Fruit fly (Drosophila melanogaster): ENCODE data around the gene Alp11.

Alp11 gene

DNA sequence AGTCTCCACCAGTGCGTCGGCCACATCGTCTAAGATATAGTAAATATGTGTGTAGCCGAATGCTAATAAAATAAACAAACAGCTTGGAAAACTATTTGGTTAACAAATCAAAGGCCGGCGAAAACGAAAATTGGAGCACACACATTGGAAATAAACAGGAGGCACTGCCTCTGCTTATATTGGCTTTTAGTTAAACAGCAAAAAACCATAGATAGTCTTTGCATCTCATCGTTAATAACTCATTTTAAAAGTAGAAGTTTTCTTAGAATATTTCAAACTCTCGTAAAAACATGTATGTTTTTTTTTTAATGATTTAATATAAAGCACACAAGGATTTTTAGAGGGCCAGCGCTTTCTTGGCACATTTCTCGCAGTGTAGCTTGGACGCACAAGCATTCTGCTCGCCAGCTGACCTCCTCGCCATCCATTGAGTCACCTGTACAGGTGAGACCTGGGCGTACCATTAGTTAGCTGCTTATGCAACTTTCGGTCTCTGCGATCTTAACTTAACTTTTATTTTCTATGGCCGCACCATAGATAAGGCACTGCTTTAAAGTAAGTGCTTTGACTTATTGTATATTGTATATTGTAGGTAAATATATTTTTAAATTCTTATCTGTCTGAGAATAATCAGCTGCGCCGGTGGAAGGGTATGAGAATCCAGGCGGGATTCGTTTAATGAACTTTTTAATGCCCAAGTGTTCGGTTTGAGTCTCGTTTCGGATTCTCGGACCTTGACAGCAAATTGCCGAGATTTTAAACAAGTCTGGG is 4.4 kb downstream of the Alp11 start (continued):
- no peak for TF ChIP-seq zen2 (GFP tag; IDR thresholded peaks at IDR 0.05; ENCODE audit: partially characterized antibody)
- peak; percentile 23 for TF ChIP-seq her (GFP tag; optimal IDR thresholded peaks at IDR 0.05)
- no peak for TF ChIP-seq trem (tag; optimal IDR thresholded peaks at IDR 0.05)
- TF ChIP-seq ttk (GFP tag; IDR thresholded peaks at IDR 0.05), result 0 out of 2 replicates have a peak, but pooled peaks have one; percentile 11
- no peak for TF ChIP-seq Max (GFP tag; optimal IDR thresholded peaks at IDR 0.05)
- no peak for TF ChIP-seq CG4730 (GFP tag; IDR thresholded peaks at IDR 0.05)
- peak; percentile 30 for TF ChIP-seq CG16815 (GFP tag; optimal IDR thresholded peaks at IDR 0.05)
- TF ChIP-seq eyg (GFP tag; optimal IDR thresholded peaks at IDR 0.05), result peak; percentile 6
- TF ChIP-seq CG9932 (GFP tag; IDR thresholded peaks at IDR 0.05), result no peak; the same call in 1 of the 2 replicates
- no peak for TF ChIP-seq mirr (GFP tag; optimal IDR thresholded peaks at IDR 0.05)
- TF ChIP-seq chm (GFP tag; IDR thresholded peaks at IDR 0.05), result no peak
- peak; percentile 41 for TF ChIP-seq Fer1 (GFP tag; optimal IDR thresholded peaks at IDR 0.05)
- no peak for TF ChIP-seq fd64A (GFP tag; optimal IDR thresholded peaks at IDR 0.05)
- peak; percentile 54 for TF ChIP-seq CG9727 (GFP tag; optimal IDR thresholded peaks at IDR 0.05)
- peak; percentile 20 for TF ChIP-seq CG18619 (GFP tag; optimal IDR thresholded peaks at IDR 0.05)
- TF ChIP-seq nmo (GFP tag; optimal IDR thresholded peaks at IDR 0.05), result peak; percentile 44
- TF ChIP-seq CG6765 (GFP tag; optimal IDR thresholded peaks at IDR 0.05), result peak; percentile 6

- TF ChIP-seq CG8924 (tag; optimal IDR thresholded peaks at IDR 0.05) (no peak), CG4360 (GFP tag; IDR thresholded peaks at IDR 0.05) (peak; percentile 62), CG3065 (GFP tag; optimal IDR thresholded peaks at IDR 0.05) (no peak), cg (GFP tag; optimal IDR thresholded peaks at IDR 0.05) (peak; percentile 82), Aef1 (GFP tag; IDR thresholded peaks at IDR 0.05) (peak; percentile 45; the same call in 1 of the 3 replicates), CG14050 (GFP tag; IDR thresholded peaks at IDR 0.05) (no peak), Vsx1 (GFP tag; optimal IDR thresholded peaks at IDR 0.05) (peak; percentile 37), CG3163 (GFP tag; optimal IDR thresholded peaks at IDR 0.05) (no peak), exex (tag; optimal IDR thresholded peaks at IDR 0.05) (peak; percentile 18), Pdp1 (GFP tag; optimal IDR thresholded peaks at IDR 0.05) (peak in 1 of 2 experiments; percentile 45)
These were observed 5.4 kb downstream of the Alp11 start for dm6 chrX:15592822-15593476.

DNA sequence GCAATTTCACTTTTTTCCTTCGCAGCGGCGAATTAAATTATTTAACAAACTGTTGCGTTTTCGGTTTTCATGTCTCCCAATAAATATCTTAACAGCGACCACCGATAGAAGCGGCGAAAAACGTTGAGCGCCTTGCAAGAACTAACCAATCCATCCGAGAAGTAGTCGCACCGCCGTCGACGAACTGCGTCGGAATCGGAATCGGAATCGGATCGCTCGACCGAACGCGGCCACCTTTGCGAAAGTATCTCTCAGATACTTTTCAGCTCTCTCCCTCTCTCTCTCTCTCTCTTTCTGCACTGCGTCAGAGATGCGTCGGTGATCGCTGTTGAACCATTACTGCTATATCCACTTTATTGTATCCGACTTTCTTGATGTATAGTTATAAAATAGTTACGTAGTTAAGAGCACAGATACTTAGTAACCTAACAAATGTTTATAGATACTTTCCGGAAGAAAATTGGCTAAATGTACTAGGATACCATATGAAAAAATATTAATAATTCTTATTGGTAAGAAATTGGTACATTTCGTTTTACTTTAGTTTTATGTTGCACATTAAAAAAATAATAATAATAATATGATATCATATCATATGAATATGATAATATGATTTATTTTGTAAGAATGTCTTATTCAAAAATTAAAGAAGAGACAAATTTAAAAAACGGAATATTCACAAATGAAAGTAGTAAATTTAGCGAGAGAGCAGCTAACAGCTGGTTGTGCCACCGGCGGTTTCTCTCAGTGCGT is 6.1 kb downstream of the Alp11 start, which contains the start of gene Chsy:
Chsy (minus strand) TSS at position 58 of the 753 bp plus-strand sequence.
- TF ChIP-seq CG9215 (GFP tag; IDR thresholded peaks at IDR 0.05), result no peak
- TF ChIP-seq jigr1 (GFP tag; IDR thresholded peaks at IDR 0.05), result no peak
- no peak for TF ChIP-seq Kr (GFP tag; optimal IDR thresholded peaks at IDR 0.05)
- no peak for TF ChIP-seq CG8765 (GFP tag; IDR thresholded peaks at IDR 0.05)
- no peak for TF ChIP-seq Ada2b (GFP tag; IDR thresholded peaks at IDR 0.05)
- no peak for TF ChIP-seq CG3065 (GFP tag; optimal IDR thresholded peaks at IDR 0.05)
- TF ChIP-seq sqz (GFP tag; optimal IDR thresholded peaks at IDR 0.05), result no peak
- no peak for TF ChIP-seq Ets97D (GFP tag; optimal IDR thresholded peaks at IDR 0.05)
- no peak for TF ChIP-seq YL-1 (GFP tag; optimal IDR thresholded peaks at IDR 0.05)
- TF ChIP-seq CG3726 (GFP tag; IDR thresholded peaks at IDR 0.05), result no peak
- no peak for TF ChIP-seq CG13296 (GFP tag; optimal IDR thresholded peaks at IDR 0.05)
- TF ChIP-seq pan (optimal IDR thresholded peaks at IDR 0.05), result no peak
- peak in 1 of 2 experiments; percentile 15 for TF ChIP-seq pan (GFP tag; optimal IDR thresholded peaks at IDR 0.05 in 1 of 2, IDR thresholded peaks at IDR 0.05 in 1 of 2)
- no peak for TF ChIP-seq CG3847 (GFP tag; IDR thresholded peaks at IDR 0.05)
- no peak for TF ChIP-seq CG9876 (GFP tag; optimal IDR thresholded peaks at IDR 0.05)
- no peak for TF ChIP-seq toy (GFP tag; IDR thresholded peaks at IDR 0.05)
- no peak for TF ChIP-seq Mad (GFP tag; optimal IDR thresholded peaks at IDR 0.05)
- TF ChIP-seq CG2678 (tag; optimal IDR thresholded peaks at IDR 0.05), result peak; percentile 44
- peak; percentile 92 for TF ChIP-seq Sry-β (GFP tag; optimal IDR thresholded peaks at IDR 0.05)
- no peak for TF ChIP-seq al (GFP tag; IDR thresholded peaks at IDR 0.05)

Data from whole organism, embryonic.